Worm (Caenorhabditis elegans) whole organism, L1 larva: ENCODE measurements around the gene asp-13.

Source experiments
- C16A3.4 ChIP-seq: fragments of 150-350 bp; optimal IDR thresholded peaks from 2 replicates; lab custom pipeline; 2014; ENCODE audit warnings: missing biosample characterization, missing genetic modification characterization
- C34B4.2 ChIP-seq: sonication (generic microtip); optimal IDR thresholded peaks from 2 replicates; lab custom pipeline; 2017; ENCODE audit warnings: mild to moderate bottlenecking, missing genetic modification characterization, missing compliant biosample characterization
- F16B12.6 ChIP-seq: fragments of 150-350 bp; optimal IDR thresholded peaks from 2 replicates; lab custom pipeline; 2014; ENCODE audit warnings: missing biosample characterization, missing genetic modification characterization
- Y116A8C.19 ChIP-seq: sonication (generic microtip); optimal IDR thresholded peaks from 2 replicates; lab custom pipeline; 2016; ENCODE audit warnings: missing compliant biosample characterization, missing genetic modification characterization, borderline replicate concordance
- alr-1 ChIP-seq: fragments of 200-800 bp; sonication (Bioruptor generic); optimal IDR thresholded peaks from 2 replicates; lab custom pipeline; 2018; ENCODE audit warnings: borderline replicate concordance, mild to moderate bottlenecking, missing genetic modification characterization, missing compliant biosample characterization
- ceh-63 ChIP-seq: fragments of 200-800 bp; sonication (Bioruptor generic); optimal IDR thresholded peaks from 2 replicates; lab custom pipeline; 2018; ENCODE audit warnings: mild to moderate bottlenecking, missing genetic modification characterization, missing compliant biosample characterization
- ceh-8 ChIP-seq: fragments of 200-800 bp; sonication (Bioruptor generic); optimal IDR thresholded peaks from 2 replicates; lab custom pipeline; 2018; ENCODE audit warnings: mild to moderate bottlenecking, missing genetic modification characterization, moderate library complexity, missing compliant biosample characterization
- ceh-82 ChIP-seq, 3 experiments: fragments of 150-350 bp in 1 of 3; sonication (generic microtip) in 2 of 3; optimal IDR thresholded peaks; 2 replicates each; lab custom pipeline; 2014 to 2017; ENCODE audit warnings: missing biosample characterization in 3 of 3, missing genetic modification characterization in 3 of 3
- ceh-90 ChIP-seq: sonication (generic microtip); optimal IDR thresholded peaks from 2 replicates; lab custom pipeline; 2016; ENCODE audit warnings: missing genetic modification characterization, missing compliant biosample characterization
- ces-1 ChIP-seq: fragments of 150-350 bp; optimal IDR thresholded peaks from 2 replicates; lab custom pipeline; 2014; ENCODE audit warnings: missing biosample characterization, missing genetic modification reagents, missing genetic modification characterization
- dpl-1 ChIP-seq, 3 experiments: fragments of 150-350 bp in 2 of 3; sonication (generic microtip) in 1 of 3; optimal IDR thresholded peaks; 2 replicates each; lab custom pipeline; 2014 to 2017; ENCODE audit warnings: missing biosample characterization in 3 of 3, missing genetic modification characterization in 3 of 3, missing genetic modification reagents in 3 of 3
- efl-1 ChIP-seq, 4 experiments: fragments of 150-350 bp; optimal IDR thresholded peaks in 3 of 4; peaks in 1 of 4; 1 replicate in 1 of 4; 2 replicates in 3 of 4; lab custom pipeline; 2014; ENCODE audit warnings: missing biosample characterization in 2 of 4, missing genetic modification characterization in 2 of 4, missing genetic modification reagents in 2 of 4
- efl-3 ChIP-seq: fragments of 200-800 bp; sonication (Bioruptor generic); optimal IDR thresholded peaks from 2 replicates; lab custom pipeline; 2018; ENCODE audit warnings: mild to moderate bottlenecking, missing genetic modification characterization, missing compliant biosample characterization
- egl-27 ChIP-seq, 2 experiments: fragments of 150-350 bp in 1 of 2; sonication (generic microtip); optimal IDR thresholded peaks; 3 replicates each; lab custom pipeline; 2017 to 2018; ENCODE audit warnings: missing biosample characterization in 2 of 2, missing genetic modification characterization in 2 of 2, missing genetic modification reagents in 2 of 2
- elt-2 ChIP-seq: sonication (generic microtip); optimal IDR thresholded peaks from 2 replicates; lab custom pipeline; 2016; ENCODE audit warnings: missing genetic modification characterization, mild to moderate bottlenecking, inconsistent platforms, missing compliant biosample characterization, missing genetic modification reagents
- ets-5 ChIP-seq: fragments of 200-800 bp; sonication (Bioruptor generic); IDR thresholded peaks from 2 replicates; pipeline ENCODE4 v1.3.6; 2022; ENCODE audit warnings: missing genetic modification characterization, missing compliant biosample characterization
- fos-1 ChIP-seq: fragments of 150-350 bp; optimal IDR thresholded peaks from 2 replicates; lab custom pipeline; 2014; ENCODE audit warnings: missing biosample characterization, missing genetic modification characterization
- hlh-4 ChIP-seq: sonication (generic microtip); optimal IDR thresholded peaks from 2 replicates; lab custom pipeline; 2016; ENCODE audit warnings: mild to moderate bottlenecking, missing genetic modification characterization, missing compliant biosample characterization
- hpl-2 ChIP-seq: fragments of 150-350 bp; optimal IDR thresholded peaks from 2 replicates; lab custom pipeline; 2014; ENCODE audit warnings: missing biosample characterization, missing genetic modification reagents, missing genetic modification characterization
- lin-13 ChIP-seq: fragments of 150-350 bp; optimal IDR thresholded peaks from 2 replicates; lab custom pipeline; 2014; ENCODE audit warnings: missing biosample characterization, missing genetic modification reagents, missing genetic modification characterization
- lin-14 ChIP-seq: fragments of 200-800 bp; sonication (Bioruptor generic); optimal IDR thresholded peaks from 2 replicates; lab custom pipeline; 2018; ENCODE audit warnings: mild to moderate bottlenecking, missing genetic modification characterization, moderate library complexity, missing compliant biosample characterization
- lin-15B ChIP-seq: fragments of 150-350 bp; sonication (generic microtip); optimal IDR thresholded peaks from 3 replicates; lab custom pipeline; 2014; ENCODE audit warnings: missing biosample characterization, missing genetic modification characterization
- lin-35 ChIP-seq, 2 experiments: fragments of 150-350 bp; optimal IDR thresholded peaks; 2 replicates each; lab custom pipeline; 2014; ENCODE audit warnings: missing biosample characterization in 2 of 2, missing genetic modification characterization in 2 of 2, missing genetic modification reagents in 2 of 2
- lin-39 ChIP-seq: fragments of 150-350 bp; optimal IDR thresholded peaks from 2 replicates; lab custom pipeline; 2014; ENCODE audit warnings: missing biosample characterization, missing genetic modification reagents, missing genetic modification characterization
- lir-3 ChIP-seq: sonication (generic microtip); optimal IDR thresholded peaks from 2 replicates; lab custom pipeline; 2016; ENCODE audit warnings: mild to moderate bottlenecking, missing genetic modification characterization, moderate library complexity, missing compliant biosample characterization; ENCODE audit not compliant: poor library complexity
- mdl-1 ChIP-seq, 2 experiments: fragments of 150-350 bp; optimal IDR thresholded peaks; 2 replicates each; lab custom pipeline; 2014 to 2017; ENCODE audit warnings: missing biosample characterization in 2 of 2, missing genetic modification characterization in 2 of 2, inconsistent platforms in 1 of 2
- mef-2 ChIP-seq: fragments of 150-350 bp; optimal IDR thresholded peaks from 2 replicates; lab custom pipeline; 2014; ENCODE audit warnings: missing biosample characterization, missing genetic modification characterization
- nhr-12 ChIP-seq: sonication (generic microtip); optimal IDR thresholded peaks from 2 replicates; lab custom pipeline; 2017; ENCODE audit warnings: missing biosample characterization, missing genetic modification characterization
- nhr-237 ChIP-seq: fragments of 150-350 bp; optimal IDR thresholded peaks from 2 replicates; lab custom pipeline; 2014; ENCODE audit warnings: missing biosample characterization, missing genetic modification characterization
- nhr-28 ChIP-seq: fragments of 150-350 bp; optimal IDR thresholded peaks from 2 replicates; lab custom pipeline; 2014; ENCODE audit warnings: missing biosample characterization, missing genetic modification characterization
- nhr-71 ChIP-seq: sonication (generic microtip); optimal IDR thresholded peaks from 2 replicates; lab custom pipeline; 2016; ENCODE audit warnings: mild to moderate bottlenecking, missing genetic modification characterization, moderate library complexity, missing compliant biosample characterization
- nhr-76 ChIP-seq: sonication (generic microtip); optimal IDR thresholded peaks from 2 replicates; lab custom pipeline; 2017; ENCODE audit warnings: missing biosample characterization, missing genetic modification characterization
- nhr-77 ChIP-seq: fragments of 150-350 bp; optimal IDR thresholded peaks from 2 replicates; lab custom pipeline; 2014; ENCODE audit warnings: missing biosample characterization, missing genetic modification characterization
- nhr-90 ChIP-seq: sonication (generic microtip); optimal IDR thresholded peaks from 2 replicates; lab custom pipeline; 2016; ENCODE audit warnings: mild to moderate bottlenecking, missing genetic modification characterization, missing compliant biosample characterization; ENCODE audit not compliant: poor library complexity
- pag-3 ChIP-seq: sonication (generic microtip); optimal IDR thresholded peaks from 2 replicates; lab custom pipeline; 2017; ENCODE audit warnings: missing genetic modification characterization, mild to moderate bottlenecking, missing compliant biosample characterization, antibody characterized with exemption, borderline replicate concordance; ENCODE audit not compliant: insufficient read depth
- pqm-1 ChIP-seq: sonication (generic microtip); optimal IDR thresholded peaks from 3 replicates; lab custom pipeline; 2017; ENCODE audit warnings: missing biosample characterization, missing genetic modification characterization
- rnt-1 ChIP-seq: sonication (generic microtip); optimal IDR thresholded peaks from 2 replicates; lab custom pipeline; 2016; ENCODE audit warnings: mild to moderate bottlenecking, missing genetic modification characterization, moderate library complexity, missing compliant biosample characterization
- skn-1 ChIP-seq: fragments of 150-350 bp; optimal IDR thresholded peaks from 2 replicates; lab custom pipeline; 2014; ENCODE audit warnings: missing biosample characterization, missing genetic modification characterization
- snpc-4 ChIP-seq: fragments of 150-350 bp; optimal IDR thresholded peaks from 2 replicates; lab custom pipeline; 2014; ENCODE audit warnings: missing biosample characterization, missing genetic modification characterization
- sox-4 ChIP-seq: sonication (generic microtip); optimal IDR thresholded peaks from 2 replicates; lab custom pipeline; 2016; ENCODE audit warnings: missing genetic modification characterization, missing compliant biosample characterization
- swsn-7 ChIP-seq: sonication (generic microtip); optimal IDR thresholded peaks from 2 replicates; lab custom pipeline; 2016; ENCODE audit warnings: missing genetic modification characterization, missing compliant biosample characterization
- tbx-2 ChIP-seq: sonication (generic microtip); optimal IDR thresholded peaks from 2 replicates; lab custom pipeline; 2016; ENCODE audit warnings: missing genetic modification characterization, missing compliant biosample characterization
- unc-62 ChIP-seq: fragments of 150-350 bp; optimal IDR thresholded peaks from 2 replicates; lab custom pipeline; 2014; ENCODE audit warnings: missing biosample characterization, missing genetic modification reagents, missing genetic modification characterization
- unc-86 ChIP-seq: sonication (generic microtip); optimal IDR thresholded peaks from 2 replicates; lab custom pipeline; 2016; ENCODE audit warnings: missing genetic modification characterization, missing compliant biosample characterization
- vab-15 ChIP-seq: sonication (generic microtip); optimal IDR thresholded peaks from 2 replicates; lab custom pipeline; 2017; ENCODE audit warnings: missing genotype, mild to moderate bottlenecking, missing genetic modification characterization, missing compliant biosample characterization
- xbp-1 ChIP-seq: sonication (generic microtip); optimal IDR thresholded peaks from 2 replicates; lab custom pipeline; 2016; ENCODE audit warnings: missing genetic modification characterization, missing compliant biosample characterization
- zip-4 ChIP-seq: fragments of 200-800 bp; sonication (Bioruptor generic); optimal IDR thresholded peaks from 2 replicates; lab custom pipeline; 2018; ENCODE audit warnings: mild to moderate bottlenecking, missing genetic modification characterization, moderate library complexity, missing compliant biosample characterization
- ztf-11 ChIP-seq, 2 experiments: sonication (generic microtip); optimal IDR thresholded peaks; 2 replicates each; lab custom pipeline; 2016 to 2017; ENCODE audit warnings: missing genetic modification characterization in 2 of 2, missing biosample characterization in 1 of 2, missing compliant biosample characterization in 1 of 2
- ztf-4 ChIP-seq: fragments of 150-350 bp; optimal IDR thresholded peaks from 2 replicates; lab custom pipeline; 2014; ENCODE audit warnings: missing biosample characterization, missing genetic modification characterization

asp-13 gene

DNA sequence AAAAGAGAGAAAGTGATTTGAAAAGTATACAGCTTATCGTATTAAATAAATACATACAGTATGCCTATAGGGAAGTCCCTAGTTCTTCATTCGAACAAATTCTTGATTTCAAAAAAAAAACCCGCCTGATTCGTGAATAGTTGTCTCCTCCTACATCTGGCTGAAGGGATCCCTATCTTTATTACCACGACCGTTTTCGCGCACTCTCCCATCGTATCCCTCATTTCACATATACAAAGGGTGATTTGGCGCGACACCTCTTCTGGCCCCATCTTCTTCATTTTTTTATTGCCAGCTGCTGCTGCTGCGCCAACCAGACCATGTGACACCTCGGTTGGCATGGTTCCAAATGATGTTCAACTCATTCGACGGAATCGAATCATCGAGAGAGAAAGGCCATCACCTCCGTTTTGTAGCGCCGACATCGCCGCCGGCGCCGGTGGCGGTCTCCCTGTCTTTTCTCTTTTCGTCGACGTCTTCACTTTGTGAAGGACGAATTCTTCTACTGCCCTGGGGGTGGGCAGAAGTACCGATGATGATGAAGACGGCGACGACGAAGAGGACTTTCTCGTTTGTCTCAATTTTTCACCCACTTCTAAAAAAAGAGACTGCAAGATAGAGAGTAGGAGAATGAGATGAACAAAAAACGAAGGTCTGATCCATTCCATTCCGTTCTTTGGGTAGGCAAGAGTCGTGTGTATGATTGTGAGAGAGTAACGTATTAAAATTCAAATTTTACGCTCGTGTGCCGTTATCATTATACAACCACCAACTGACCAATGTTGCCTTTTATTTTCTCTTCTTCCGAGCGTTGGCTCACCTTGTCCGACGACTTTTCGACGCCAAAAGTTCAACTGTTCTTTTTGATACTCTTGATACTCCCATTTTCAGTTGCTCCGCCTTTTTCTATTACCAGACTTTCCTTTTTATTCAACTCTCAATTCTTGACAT lies 19.3 kb upstream of the asp-13 start (continued):
- TF ChIP-seq egl-27 (tag; optimal IDR thresholded peaks at IDR 0.05; lab: Kevin White, UChicago) (no peak), fos-1 (tag; lab: Kevin White, UChicago) (no peak), mef-2 (tag; lab: Kevin White, UChicago) (no peak), efl-3 (GFP tag; lab: Kevin White, UChicago) (no peak), sox-4 (no peak), zip-4 (no peak), F16B12.6 (tag; lab: Kevin White, UChicago) (no peak), lin-14 (GFP tag; lab: Kevin White, UChicago) (peak; percentile 93), Y116A8C.19 (tag; lab: Kevin White, UChicago) (no peak), hpl-2 (GFP tag; lab: Kevin White, UChicago) (no peak), lin-35 (GFP tag; optimal IDR thresholded peaks at IDR 0.05; lab: Kevin White, UChicago) (peak in 1 of 2 experiments; percentile 36), nhr-71 (tag; lab: Kevin White, UChicago) (peak; percentile 86), nhr-77 (tag; lab: Kevin White, UChicago) (no peak), efl-1 (optimal IDR thresholded peaks at IDR 0.05; lab: Kevin White, UChicago) (no peak), efl-1 (GFP tag; optimal IDR thresholded peaks at IDR 0.05 in 1 of 2; lab: Kevin White, UChicago) (peak in 1 of 2 experiments; percentile 75), nhr-90 (tag; lab: Kevin White, UChicago) (peak; percentile 85), swsn-7 (peak; percentile 6), pqm-1 (tag; lab: Kevin White, UChicago) (no peak), lin-39 (no peak), hlh-4 (tag; lab: Kevin White, UChicago) (no peak), C34B4.2 (no peak), nhr-28 (no peak), vab-15 (no peak), nhr-237 (tag; lab: Kevin White, UChicago) (no peak), ztf-4 (tag; lab: Kevin White, UChicago) (no peak), ceh-82 (tag; optimal IDR thresholded peaks at IDR 0.05; lab: Kevin White, UChicago) (peak in 1 of 3 experiments; percentile 19), mdl-1 (tag; optimal IDR thresholded peaks at IDR 0.05; lab: Kevin White, UChicago) (peak in 1 of 2 experiments; percentile 51), pag-3 (tag; lab: Kevin White, UChicago) (peak; percentile 19), ztf-11 (tag; optimal IDR thresholded peaks at IDR 0.05; lab: Kevin White, UChicago) (no peak), ceh-8 (GFP tag; lab: Kevin White, UChicago) (no peak), ets-5 (GFP tag; lab: Robert Waterston, UW) (no peak), C16A3.4 (peak; percentile 34), lin-13 (GFP tag; lab: Kevin White, UChicago) (peak; percentile 4), lir-3 (tag; lab: Kevin White, UChicago) (no peak), tbx-2 (tag; lab: Kevin White, UChicago) (peak; percentile 53), nhr-12 (tag; lab: Kevin White, UChicago) (no peak), alr-1 (no peak), dpl-1 (GFP tag; optimal IDR thresholded peaks at IDR 0.05; lab: Kevin White, UChicago) (no peak), lin-15B (tag; lab: Kevin White, UChicago) (no peak), xbp-1 (peak; percentile 35), ceh-90 (tag; lab: Kevin White, UChicago) (no peak), unc-62 (GFP tag; lab: Kevin White, UChicago) (no peak), ces-1 (GFP tag; lab: Kevin White, UChicago) (no peak), rnt-1 (tag; lab: Kevin White, UChicago) (no peak), snpc-4 (peak; percentile 4), nhr-76 (tag; lab: Kevin White, UChicago) (no peak), unc-86 (tag; lab: Kevin White, UChicago) (no peak), ceh-63 (no peak), elt-2 (tag; lab: Kevin White, UChicago) (no peak), skn-1 (no peak)
